Worm (Caenorhabditis elegans): ENCODE measurements around the gene mom-1.

Gene mom-1

ce11 chrX:6341513-6341912 lies 48.6 kb downstream of the mom-1 start, which contains the start of gene C03B1.7:
TSS of gene C03B1.7 (plus strand) at chrX:6341813.
- TF ChIP-seq peb-1 (tag; optimal IDR thresholded peaks at IDR 0.05): no peak
- no peak for TF ChIP-seq sem-4 (tag; optimal IDR thresholded peaks at IDR 0.05)
- TF ChIP-seq nhr-10 (tag; optimal IDR thresholded peaks at IDR 0.05): no peak
- TF ChIP-seq mab-5 (tag; optimal IDR thresholded peaks at IDR 0.05): no peak
- TF ChIP-seq ama-1 (optimal IDR thresholded peaks at IDR 0.05): no peak
- TF ChIP-seq ZK546.5 (tag; optimal IDR thresholded peaks at IDR 0.05): no peak
- TF ChIP-seq ceh-82 (tag; optimal IDR thresholded peaks at IDR 0.05): no peak
- no peak for TF ChIP-seq nhr-237 (tag; optimal IDR thresholded peaks at IDR 0.05)
- TF ChIP-seq fos-1 (tag; optimal IDR thresholded peaks at IDR 0.05): no peak
- TF ChIP-seq egl-27 (tag; optimal IDR thresholded peaks at IDR 0.05): no peak
- TF ChIP-seq crh-2 (tag; optimal IDR thresholded peaks at IDR 0.05): no peak
- no peak for TF ChIP-seq ceh-16 (tag; optimal IDR thresholded peaks at IDR 0.05)
- TF ChIP-seq nhr-12 (tag; optimal IDR thresholded peaks at IDR 0.05): no peak
- TF ChIP-seq Y55F3AM.14 (GFP tag; optimal IDR thresholded peaks at IDR 0.05): no peak
- TF ChIP-seq blmp-1 (tag; optimal IDR thresholded peaks at IDR 0.05; ENCODE audit: insufficient read depth): no peak
- TF ChIP-seq lin-39 (tag; optimal IDR thresholded peaks at IDR 0.05): no peak
- no peak for TF ChIP-seq sma-3 (GFP tag; optimal IDR thresholded peaks at IDR 0.05)
- no peak for TF ChIP-seq lin-11 (tag; optimal IDR thresholded peaks at IDR 0.05)

- TF ChIP-seq peb-1 (tag; optimal IDR thresholded peaks at IDR 0.05): no peak
- TF ChIP-seq egl-27 (tag; optimal IDR thresholded peaks at IDR 0.05): no peak
- no peak for TF ChIP-seq nhr-25 (tag; optimal IDR thresholded peaks at IDR 0.05)
Measured at ce11 chrX:6345785-6346184, 52.9 kb downstream of the mom-1 start.

- TF ChIP-seq ztf-1 (GFP tag; conservative IDR thresholded peaks at IDR 0.05): no peak
- no peak for TF ChIP-seq mbf-1 (tag; optimal IDR thresholded peaks at IDR 0.05)
- TF ChIP-seq nhr-6 (tag; optimal IDR thresholded peaks at IDR 0.05): no peak
- TF ChIP-seq lin-13 (GFP tag; optimal IDR thresholded peaks at IDR 0.05): no peak
- no peak for TF ChIP-seq sma-9 (GFP tag; optimal IDR thresholded peaks at IDR 0.05)
- TF ChIP-seq sma-9 (tag; optimal IDR thresholded peaks at IDR 0.05): no peak
- no peak for TF ChIP-seq dmd-4 (tag; optimal IDR thresholded peaks at IDR 0.05)
- TF ChIP-seq nhr-23 (tag; optimal IDR thresholded peaks at IDR 0.05): no peak
- no peak for TF ChIP-seq gmeb-1 (tag; optimal IDR thresholded peaks at IDR 0.05)
- no peak for TF ChIP-seq Y55F3AM.14 (GFP tag; optimal IDR thresholded peaks at IDR 0.05)
- TF ChIP-seq nhr-129 (tag; optimal IDR thresholded peaks at IDR 0.05): no peak
- no peak for TF ChIP-seq ceh-82 (tag; optimal IDR thresholded peaks at IDR 0.05)
- TF ChIP-seq C34F6.9 (tag; optimal IDR thresholded peaks at IDR 0.05): no peak
- TF ChIP-seq ZK546.5 (tag; optimal IDR thresholded peaks at IDR 0.05): no peak
- no peak for TF ChIP-seq mab-5 (tag; optimal IDR thresholded peaks at IDR 0.05)
- TF ChIP-seq ztf-4 (tag; optimal IDR thresholded peaks at IDR 0.05): no peak
- no peak for TF ChIP-seq nhr-21 (tag; optimal IDR thresholded peaks at IDR 0.05)
- TF ChIP-seq mdl-1 (tag; optimal IDR thresholded peaks at IDR 0.05): no peak
- TF ChIP-seq nhr-10 (tag; optimal IDR thresholded peaks at IDR 0.05): no peak
- no peak for TF ChIP-seq lin-39 (tag; optimal IDR thresholded peaks at IDR 0.05)
Measured at ce11 chrX:6347013-6347412, 54.1 kb downstream of the mom-1 start, which contains the start of gene C03B1.9. TSS of gene C03B1.9 (minus strand) at chrX:6347113.
